Fruit fly (Drosophila melanogaster) whole organism, embryonic: ENCODE data around the gene Vti1a.

Source experiments
- Bteb2 ChIP-seq: fragments of 200-800 bp; sonication (Bioruptor generic); optimal IDR thresholded peaks from 2 replicates; lab custom pipeline; 2016; ENCODE audit warnings: missing biosample characterization, missing genetic modification characterization
- CG10267 ChIP-seq: fragments of 200-800 bp; sonication (Bioruptor generic); optimal IDR thresholded peaks from 2 replicates; lab custom pipeline; 2018; ENCODE audit warnings: missing biosample characterization, mild to moderate bottlenecking, missing genetic modification characterization, moderate library complexity
- CG10274 ChIP-seq: fragments of 200-800 bp; sonication (Bioruptor generic); optimal IDR thresholded peaks from 3 replicates; lab custom pipeline; 2017; ENCODE audit warnings: missing biosample characterization, mild to moderate bottlenecking, missing genetic modification characterization
- CG12744 ChIP-seq: fragments of 200-800 bp; sonication (Bioruptor generic); optimal IDR thresholded peaks from 2 replicates; lab custom pipeline; 2016; ENCODE audit warnings: missing biosample characterization, missing genetic modification characterization
- CG13296 ChIP-seq: fragments of 200-800 bp; sonication (Bioruptor generic); optimal IDR thresholded peaks from 3 replicates; lab custom pipeline; 2018; ENCODE audit warnings: missing biosample characterization, mild to moderate bottlenecking, missing genetic modification characterization
- CG13894 ChIP-seq: fragments of 200-800 bp; sonication (Bioruptor generic); optimal IDR thresholded peaks from 3 replicates; lab custom pipeline; 2018; ENCODE audit warnings: missing biosample characterization, mild to moderate bottlenecking, missing genetic modification characterization, moderate library complexity
- CG1529 ChIP-seq: fragments of 200-800 bp; sonication (Bioruptor generic); optimal IDR thresholded peaks from 3 replicates; lab custom pipeline; 2018; ENCODE audit warnings: missing biosample characterization, missing genetic modification characterization
- CG17186 ChIP-seq: fragments of 200-800 bp; sonication (Bioruptor generic); optimal IDR thresholded peaks from 3 replicates; lab custom pipeline; 2017; ENCODE audit warnings: missing biosample characterization, missing genetic modification reagents, missing genetic modification characterization
- CG18262 ChIP-seq: fragments of 200-800 bp; optimal IDR thresholded peaks from 3 replicates; lab custom pipeline; 2019; ENCODE audit warnings: missing biosample characterization, mild to moderate bottlenecking, missing genetic modification characterization, moderate library complexity
- CG31441 ChIP-seq: fragments of 200-800 bp; sonication (Bioruptor generic); IDR thresholded peaks from 2 replicates; pipeline ENCODE4 v1.3.6; 2022; ENCODE audit warnings: missing biosample characterization, missing genetic modification characterization
- CG3163 ChIP-seq: fragments of 200-800 bp; sonication (Bioruptor generic); optimal IDR thresholded peaks from 3 replicates; lab custom pipeline; 2016; ENCODE audit warnings: missing biosample characterization, missing genetic modification characterization
- CG4328 ChIP-seq: fragments of 200-800 bp; sonication (Bioruptor generic); optimal IDR thresholded peaks from 3 replicates; lab custom pipeline; 2017; ENCODE audit warnings: missing biosample characterization, missing genetic modification reagents, missing genetic modification characterization
- CG7372 ChIP-seq: fragments of 200-800 bp; sonication (Bioruptor generic); IDR thresholded peaks from 2 replicates; pipeline ENCODE4 v1.3.6; 2022; ENCODE audit warnings: missing biosample characterization, missing genetic modification characterization
- CG8924 ChIP-seq: fragments of 200-800 bp; optimal IDR thresholded peaks from 3 replicates; lab custom pipeline; 2019; ENCODE audit warnings: missing biosample characterization, mild to moderate bottlenecking, missing genetic modification characterization, moderate library complexity
- Dbx ChIP-seq: fragments of 200-800 bp; sonication (Bioruptor generic); IDR thresholded peaks from 3 replicates; pipeline ENCODE4 v1.3.6; 2022; ENCODE audit warnings: missing biosample characterization, missing genetic modification characterization
- Ets97D ChIP-seq: fragments of 200-800 bp; sonication (Bioruptor generic); optimal IDR thresholded peaks from 3 replicates; lab custom pipeline; 2016; ENCODE audit warnings: missing biosample characterization, missing genetic modification characterization
- HLH54F ChIP-seq: fragments of 200-800 bp; sonication (Bioruptor generic); optimal IDR thresholded peaks from 3 replicates; lab custom pipeline; 2016; ENCODE audit warnings: missing biosample characterization, missing genetic modification characterization
- Hr39 ChIP-seq: fragments of >200 bp; optimal IDR thresholded peaks from 2 replicates; lab custom pipeline; 2017
- MESR4 ChIP-seq: fragments of 200-800 bp; sonication (Bioruptor generic); optimal IDR thresholded peaks from 2 replicates; lab custom pipeline; 2018; ENCODE audit warnings: missing biosample characterization, mild to moderate bottlenecking, missing genetic modification characterization, moderate library complexity
- Oaz ChIP-seq: fragments of 200-800 bp; sonication (Bioruptor generic); IDR thresholded peaks from 2 replicates; pipeline ENCODE4 v1.3.6; 2022; ENCODE audit warnings: missing biosample characterization, missing genetic modification characterization
- Rfx ChIP-seq: fragments of 200-800 bp; sonication (Bioruptor generic); IDR thresholded peaks from 2 replicates; pipeline ENCODE4 v1.3.6; 2022; ENCODE audit warnings: missing biosample characterization, missing genetic modification characterization
- TFAM ChIP-seq: fragments of 200-800 bp; sonication (Bioruptor generic); optimal IDR thresholded peaks from 2 replicates; lab custom pipeline; 2017; ENCODE audit warnings: missing biosample characterization, missing genetic modification characterization, inconsistent platforms
- Vsx1 ChIP-seq: fragments of 200-800 bp; sonication (Bioruptor generic); optimal IDR thresholded peaks from 2 replicates; lab custom pipeline; 2017; ENCODE audit warnings: missing biosample characterization, mild to moderate bottlenecking, missing genetic modification characterization, missing genetic modification reagents
- ap ChIP-seq: fragments of 200-800 bp; sonication (Bioruptor generic); IDR thresholded peaks from 2 replicates; pipeline ENCODE4 v1.3.6; 2022; ENCODE audit warnings: missing biosample characterization, missing genetic modification characterization
- emc ChIP-seq: fragments of 200-800 bp; sonication (Bioruptor generic); optimal IDR thresholded peaks from 2 replicates; lab custom pipeline; 2016; ENCODE audit warnings: missing biosample characterization, missing genetic modification characterization
- ewg ChIP-seq: fragments of 200-800 bp; sonication (Bioruptor generic); optimal IDR thresholded peaks from 3 replicates; lab custom pipeline; 2017; ENCODE audit warnings: mild to moderate bottlenecking, missing biosample characterization, missing genetic modification reagents, missing genetic modification characterization
- fru ChIP-seq: fragments of >200 bp; optimal IDR thresholded peaks from 2 replicates; lab custom pipeline; 2017
- gce ChIP-seq: fragments of 200-800 bp; sonication (Bioruptor generic); IDR thresholded peaks from 3 replicates; pipeline ENCODE4 v1.3.6; 2022; ENCODE audit warnings: missing biosample characterization, missing genetic modification characterization
- gcm ChIP-seq: fragments of 200-800 bp; sonication (Bioruptor generic); optimal IDR thresholded peaks from 2 replicates; lab custom pipeline; 2019; ENCODE audit warnings: missing biosample characterization, mild to moderate bottlenecking, missing genetic modification characterization, moderate library complexity
- gcm2 ChIP-seq: fragments of 200-800 bp; sonication (Bioruptor generic); optimal IDR thresholded peaks from 2 replicates; lab custom pipeline; 2016; ENCODE audit warnings: missing biosample characterization, missing genetic modification characterization
- inv ChIP-seq: fragments of 200-800 bp; sonication (Bioruptor generic); IDR thresholded peaks from 2 replicates; pipeline ENCODE4 v1.3.6; 2022; ENCODE audit warnings: missing biosample characterization, missing genetic modification characterization; ENCODE audit not compliant: partially characterized antibody
- lab ChIP-seq: fragments of 200-800 bp; sonication (Bioruptor generic); optimal IDR thresholded peaks from 3 replicates; lab custom pipeline; 2017; ENCODE audit warnings: missing biosample characterization, missing genetic modification characterization, mild to moderate bottlenecking, moderate library complexity, missing genetic modification reagents
- otp ChIP-seq: fragments of 200-800 bp; sonication (Bioruptor generic); IDR thresholded peaks from 3 replicates; pipeline ENCODE4, ENCODE4 v1.3.6; 2022; ENCODE audit warnings: missing biosample characterization, missing genetic modification characterization
- pb ChIP-seq: fragments of 200-800 bp; sonication (Bioruptor generic); optimal IDR thresholded peaks from 3 replicates; lab custom pipeline; 2016; ENCODE audit warnings: missing biosample characterization, missing genetic modification characterization
- pfk ChIP-seq: fragments of 200-800 bp; sonication (Bioruptor generic); optimal IDR thresholded peaks from 2 replicates; lab custom pipeline; 2018; ENCODE audit warnings: missing biosample characterization, mild to moderate bottlenecking, missing genetic modification characterization, moderate library complexity
- pros ChIP-seq: fragments of 200-800 bp; sonication (Bioruptor generic); optimal IDR thresholded peaks from 3 replicates; lab custom pipeline; 2019; ENCODE audit warnings: missing biosample characterization, mild to moderate bottlenecking, missing genetic modification characterization, moderate library complexity
- salm ChIP-seq: fragments of 200-800 bp; sonication (Bioruptor generic); optimal IDR thresholded peaks from 2 replicates; lab custom pipeline; 2018; ENCODE audit warnings: missing biosample characterization, mild to moderate bottlenecking, missing genetic modification characterization
- sens ChIP-seq: fragments of 200-800 bp; sonication (Bioruptor generic); peaks from one replicate; lab custom pipeline; 2016; ENCODE audit warnings: missing biosample characterization, missing genetic modification characterization
- stwl ChIP-seq: fragments of 200-800 bp; sonication (Bioruptor generic); optimal IDR thresholded peaks from 3 replicates; lab custom pipeline; 2018; ENCODE audit warnings: missing biosample characterization, mild to moderate bottlenecking, missing genetic modification characterization, moderate library complexity
- zen2 ChIP-seq: fragments of 200-800 bp; sonication (Bioruptor generic); IDR thresholded peaks from 3 replicates; pipeline ENCODE4 v1.3.6; 2022; ENCODE audit warnings: missing biosample characterization, missing genetic modification characterization; ENCODE audit not compliant: partially characterized antibody
- zfh1 ChIP-seq: fragments of 200-800 bp; sonication (Bioruptor generic); IDR thresholded peaks from 3 replicates; pipeline ENCODE4 v1.3.6; 2022; ENCODE audit warnings: missing biosample characterization, missing genetic modification characterization

Vti1a gene

dm6 chr3L:700160-700917 lies 7.6 kb upstream of the Vti1a start (continued):
- TF ChIP-seq lab (GFP tag; lab: Kevin White, UChicago) (peak; percentile 80), CG13296 (GFP tag; lab: Kevin White, UChicago) (peak; percentile 72), pros (GFP tag; lab: Kevin White, UChicago) (no peak), Dbx (no peak), CG17186 (GFP tag; lab: Kevin White, UChicago) (no peak), emc (GFP tag; lab: Kevin White, UChicago) (no peak), ap (GFP tag; lab: Robert Waterston, UW) (0 out of 2 replicates have a peak, but pooled peaks have one; percentile 19), CG4328 (GFP tag; lab: Kevin White, UChicago) (peak; percentile 16), Vsx1 (peak; percentile 55), Rfx (GFP tag; lab: Robert Waterston, UW) (peak; percentile 71), CG1529 (peak; percentile 8), TFAM (GFP tag; lab: Kevin White, UChicago) (no peak), Hr39 (lab: Kevin White, UChicago) (no peak), zfh1 (GFP tag; lab: Robert Waterston, UW) (peak; percentile 69; the same call in 2 of the 3 replicates), Oaz (GFP tag; lab: Robert Waterston, UW) (no peak), CG18262 (tag; lab: Kevin White, UChicago) (peak; percentile 70), otp (GFP tag; lab: Robert Waterston, UW) (peak; percentile 48; the same call in 1 of the 3 replicates), gce (GFP tag; lab: Robert Waterston, UW) (0 out of 3 replicates have a peak, but pooled peaks have one; percentile 32), Ets97D (no peak), CG3163 (no peak), CG8924 (tag; lab: Kevin White, UChicago) (peak; percentile 69), CG10267 (tag; lab: Kevin White, UChicago) (peak; percentile 44), Bteb2 (GFP tag; lab: Kevin White, UChicago) (peak; percentile 1), pfk (GFP tag; lab: Kevin White, UChicago) (no peak), sens (peak; percentile 91), CG10274 (no peak), ewg (GFP tag; lab: Kevin White, UChicago) (no peak), stwl (tag; lab: Kevin White, UChicago) (no peak), gcm (peak; percentile 63), zen2 (no peak), fru (lab: Kevin White, UChicago) (no peak), CG7372 (GFP tag; lab: Robert Waterston, UW) (no peak), pb (GFP tag; lab: Kevin White, UChicago) (no peak), CG12744 (peak; percentile 9), inv (GFP tag; lab: Robert Waterston, UW) (no peak), salm (tag; lab: Kevin White, UChicago) (peak; percentile 41), MESR4 (GFP tag; lab: Kevin White, UChicago) (no peak), CG13894 (tag; lab: Kevin White, UChicago) (peak; percentile 100), HLH54F (no peak), gcm2 (no peak), CG31441 (GFP tag; lab: Robert Waterston, UW) (peak; percentile 73)
